Worm (Caenorhabditis elegans): ENCODE measurements around the gene F21H7.2.

DNA sequence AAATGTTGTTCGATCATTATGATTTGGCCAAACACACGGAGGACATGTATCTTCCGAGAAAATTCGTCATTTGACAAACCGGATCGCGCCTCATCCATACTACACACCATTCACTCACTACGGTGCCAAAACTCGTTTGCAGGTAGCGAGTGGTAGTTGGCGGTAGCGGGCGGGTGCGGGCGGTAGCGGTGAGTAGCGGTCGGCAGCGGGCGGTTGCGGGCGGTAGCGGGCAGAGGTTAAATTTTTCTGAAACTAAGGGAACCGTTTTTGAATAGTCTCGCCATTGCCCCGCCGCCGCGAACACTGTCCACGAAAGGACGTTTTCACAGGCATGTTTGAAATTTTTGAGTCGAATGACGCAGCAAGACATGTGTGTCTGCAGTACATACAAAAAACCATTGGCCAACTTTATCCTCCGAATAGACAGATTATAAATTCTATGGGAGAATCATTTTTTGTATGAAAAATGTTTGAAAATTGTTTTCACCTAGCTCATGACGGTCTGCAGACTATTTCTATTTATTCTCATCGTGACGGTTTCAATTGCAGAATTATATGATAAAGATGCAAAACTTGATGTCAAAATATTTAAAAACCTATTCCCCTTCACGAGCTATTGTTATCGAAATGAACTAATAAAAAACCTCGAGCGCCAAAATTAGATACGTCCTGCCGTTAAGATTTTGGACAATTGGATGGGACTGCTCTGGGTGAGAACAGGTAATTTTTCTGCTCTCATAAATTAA, 19.4 kb downstream of the F21H7.2 start, which contains the start of gene F11A5.16:
- TF ChIP-seq nhr-76 (tag; optimal IDR thresholded peaks at IDR 0.05): no peak
- no peak for TF ChIP-seq R02D3.7 (tag; optimal IDR thresholded peaks at IDR 0.05)
- TF ChIP-seq unc-39 (tag; optimal IDR thresholded peaks at IDR 0.05): no peak
- TF ChIP-seq mdl-1 (tag; optimal IDR thresholded peaks at IDR 0.05): no peak
